Worm (Caenorhabditis elegans): ENCODE measurements around the gene nhr-177.

- TF ChIP-seq pha-4 (tag; optimal IDR thresholded peaks at IDR 0.05) = no peak
- TF ChIP-seq zfh-2 (GFP tag; conservative IDR thresholded peaks at IDR 0.05) = no peak
- no peak for TF ChIP-seq ama-1 (optimal IDR thresholded peaks at IDR 0.05)
- no peak for TF ChIP-seq ama-1 (GFP tag; optimal IDR thresholded peaks at IDR 0.05)
- no peak for TF ChIP-seq ets-4 (GFP tag; optimal IDR thresholded peaks at IDR 0.05)
- no peak for TF ChIP-seq F33H1.4 (GFP tag; IDR thresholded peaks at IDR 0.05)
- TF ChIP-seq xnd-1 (tag; optimal IDR thresholded peaks at IDR 0.05) = no peak
- no peak for TF ChIP-seq nhr-90 (tag; optimal IDR thresholded peaks at IDR 0.05)
- TF ChIP-seq snpc-4 (GFP tag; optimal IDR thresholded peaks at IDR 0.05) = no peak
- TF ChIP-seq snpc-4 (tag; optimal IDR thresholded peaks at IDR 0.05) = no peak
- TF ChIP-seq pbrm-1 (GFP tag; IDR thresholded peaks at IDR 0.05) = no peak
These were observed 21.1 kb downstream of the nhr-177 start, which contains the start of gene Y46H3D.8 for ce11 chrV:1631148-1631547.
